Worm (Caenorhabditis elegans) whole organism, mixed stage, embryonic: ENCODE results near the gene mogs-1.

Source experiments
- ceh-43 ChIP-seq: fragments of 200-800 bp; sonication (Bioruptor generic); optimal IDR thresholded peaks from 2 replicates; lab custom pipeline; 2018; ENCODE audit warnings: mild to moderate bottlenecking, missing genetic modification characterization, moderate library complexity, missing compliant biosample characterization
- ceh-83 ChIP-seq: fragments of 200-800 bp; sonication (Bioruptor generic); optimal IDR thresholded peaks from 2 replicates; lab custom pipeline; 2018; ENCODE audit warnings: mild to moderate bottlenecking, missing genetic modification characterization, missing compliant biosample characterization
- elt-3 ChIP-seq: fragments of 150-350 bp; optimal IDR thresholded peaks from 2 replicates; lab custom pipeline; 2014; ENCODE audit warnings: missing biosample characterization, missing genetic modification characterization
- flh-1 ChIP-seq: fragments of 200-800 bp; sonication (Bioruptor generic); optimal IDR thresholded peaks from 2 replicates; lab custom pipeline; 2018; ENCODE audit warnings: mild to moderate bottlenecking, missing genetic modification characterization, moderate library complexity, missing compliant biosample characterization
- ham-2 ChIP-seq: fragments of 200-800 bp; sonication (Bioruptor generic); optimal IDR thresholded peaks from 2 replicates; lab custom pipeline; 2018; ENCODE audit warnings: mild to moderate bottlenecking, missing genetic modification characterization, missing compliant biosample characterization
- lin-13 ChIP-seq: fragments of 150-350 bp; optimal IDR thresholded peaks from 2 replicates; lab custom pipeline; 2014; ENCODE audit warnings: missing biosample characterization, missing genetic modification characterization
- lin-32 ChIP-seq: fragments of 200-800 bp; sonication (Bioruptor generic); optimal IDR thresholded peaks from 2 replicates; lab custom pipeline; 2018; ENCODE audit warnings: mild to moderate bottlenecking, missing genetic modification characterization, missing compliant biosample characterization
- lsy-2 ChIP-seq: fragments of 150-350 bp; optimal IDR thresholded peaks from 2 replicates; lab custom pipeline; 2014; ENCODE audit warnings: missing biosample characterization, missing genetic modification characterization
- mab-5 ChIP-seq: fragments of 150-350 bp; optimal IDR thresholded peaks from 2 replicates; lab custom pipeline; 2014; ENCODE audit warnings: missing biosample characterization, missing genetic modification characterization
- nhr-28 ChIP-seq: fragments of 150-350 bp; optimal IDR thresholded peaks from 2 replicates; lab custom pipeline; 2014; ENCODE audit warnings: missing biosample characterization, missing genetic modification characterization
- tbx-8 ChIP-seq: fragments of 200-800 bp; sonication (Bioruptor generic); optimal IDR thresholded peaks from 2 replicates; lab custom pipeline; 2018; ENCODE audit warnings: mild to moderate bottlenecking, missing genetic modification characterization, moderate library complexity, missing compliant biosample characterization
- ztf-11 ChIP-seq: fragments of 150-350 bp; optimal IDR thresholded peaks from 2 replicates; lab custom pipeline; 2014; ENCODE audit warnings: missing biosample characterization, missing genetic modification characterization

- TF ChIP-seq lin-13: no peak
- no peak for TF ChIP-seq ceh-83 (GFP tag; lab: Kevin White, UChicago)
- TF ChIP-seq elt-3 (tag; lab: Kevin White, UChicago): no peak
- TF ChIP-seq ham-2: no peak
- no peak for TF ChIP-seq ztf-11 (tag; lab: Kevin White, UChicago)
- no peak for TF ChIP-seq lsy-2 (tag; lab: Kevin White, UChicago)
- no peak for TF ChIP-seq mab-5
- no peak for TF ChIP-seq tbx-8 (GFP tag; lab: Kevin White, UChicago)
- no peak for TF ChIP-seq lin-32 (GFP tag; lab: Kevin White, UChicago)
- no peak for TF ChIP-seq nhr-28 (tag; lab: Kevin White, UChicago)
- TF ChIP-seq ceh-43 (GFP tag; lab: Kevin White, UChicago): no peak
- no peak for TF ChIP-seq flh-1 (GFP tag; lab: Kevin White, UChicago)
These were observed 31.0 kb downstream of the mogs-1 start, which contains the start of gene F13H10.5 for ce11 chrIV:10990699-10991098.
